Worm (Caenorhabditis elegans): Measurements from ENCODE around the gene F54D1.1.

Gene F54D1.1

ce11 chrIV:11261535-11261934, at the start of gene F54D1.1:
F54D1.1 (plus strand) TSS chrIV:11261835.
- TF ChIP-seq zfp-3 (GFP tag; conservative IDR thresholded peaks at IDR 0.05) (no peak), fos-1 (tag; optimal IDR thresholded peaks at IDR 0.05) (no peak), lin-13 (GFP tag; optimal IDR thresholded peaks at IDR 0.05) (no peak), nhr-102 (tag; optimal IDR thresholded peaks at IDR 0.05) (no peak), ztf-11 (tag; optimal IDR thresholded peaks at IDR 0.05) (no peak), madf-9 (GFP tag; conservative IDR thresholded peaks at IDR 0.05) (no peak), tag-97 (GFP tag; IDR thresholded peaks at IDR 0.05) (no peak), daf-16 (GFP tag; optimal IDR thresholded peaks at IDR 0.05) (no peak), daf-16 (tag; optimal IDR thresholded peaks at IDR 0.05) (no peak), spr-1 (tag; optimal IDR thresholded peaks at IDR 0.05) (no peak), gei-8 (GFP tag; optimal IDR thresholded peaks at IDR 0.05) (no peak), hlh-11 (tag; optimal IDR thresholded peaks at IDR 0.05) (no peak), ZK546.5 (tag; optimal IDR thresholded peaks at IDR 0.05) (no peak), snpc-1.2 (GFP tag; IDR thresholded peaks at IDR 0.05) (no peak), ztf-7 (tag; optimal IDR thresholded peaks at IDR 0.05) (no peak), T20F7.1 (GFP tag; optimal IDR thresholded peaks at IDR 0.05) (no peak), F10B5.3 (tag; optimal IDR thresholded peaks at IDR 0.05) (no peak), dve-1 (tag; optimal IDR thresholded peaks at IDR 0.05; ENCODE audit: insufficient read depth) (no peak)

ce11 chrIV:11212978-11213377, 48.7 kb upstream of the F54D1.1 start:
- TF ChIP-seq aha-1 (tag) (peak; percentile 90), Y5F2A.4 (GFP tag; optimal IDR thresholded peaks at IDR 0.05) (no peak)

ce11 chrIV:11218037-11218436, 43.6 kb upstream of the F54D1.1 start, which contains the start of gene zip-6:
zip-6 (minus strand) TSS chrIV:11218137.
- TF ChIP-seq F10B5.3 (tag; optimal IDR thresholded peaks at IDR 0.05) (no peak), unc-62 (GFP tag; optimal IDR thresholded peaks at IDR 0.05 in 1 of 2) (peak in 1 of 2 experiments; percentile 53), unc-62 (tag; optimal IDR thresholded peaks at IDR 0.05) (no peak), hif-1 (tag; optimal IDR thresholded peaks at IDR 0.05) (no peak), ceh-20 (GFP tag; IDR thresholded peaks at IDR 0.05) (no peak)

DNA sequence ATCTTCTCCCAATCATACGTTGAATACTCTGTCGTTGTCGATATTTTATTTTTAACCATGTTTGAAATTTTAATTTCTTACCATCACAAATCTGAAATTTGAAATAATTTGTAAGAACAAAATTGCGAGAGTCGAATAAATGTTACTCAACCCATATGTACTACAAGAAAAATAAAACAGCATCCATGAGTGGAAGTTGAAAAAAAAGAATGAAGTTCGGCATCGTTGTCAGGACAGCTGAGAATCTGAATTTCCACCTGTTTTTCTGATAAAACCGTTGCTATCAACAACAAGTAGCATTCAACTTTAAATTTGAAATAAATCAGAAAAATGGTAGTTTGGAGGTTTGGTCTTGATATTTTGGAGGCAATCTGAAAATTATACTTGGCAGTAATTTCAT, 37.8 kb upstream of the F54D1.1 start, which contains the start of gene C29F4.3:
C29F4.3 (minus strand) TSS at position 101 of the 400 bp plus-strand sequence.
- TF ChIP-seq dmd-9 (GFP tag; IDR thresholded peaks at IDR 0.05) (no peak), nhr-76 (tag; optimal IDR thresholded peaks at IDR 0.05) (no peak), mes-2 (tag; optimal IDR thresholded peaks at IDR 0.05; ENCODE audit: poor library complexity, severe bottlenecking) (no peak), Y48G9A.11 (GFP tag; IDR thresholded peaks at IDR 0.05) (no peak), lin-15B (tag; optimal IDR thresholded peaks at IDR 0.05) (no peak), Y75B8A.6 (GFP tag; IDR thresholded peaks at IDR 0.05) (no peak), F37D6.2 (tag; optimal IDR thresholded peaks at IDR 0.05) (no peak), fkh-10 (GFP tag; optimal IDR thresholded peaks at IDR 0.05) (no peak), lin-38 (GFP tag; IDR thresholded peaks at IDR 0.05) (no peak), pqm-1 (tag; optimal IDR thresholded peaks at IDR 0.05) (no peak), nhr-6 (tag; optimal IDR thresholded peaks at IDR 0.05) (no peak), snpc-1.2 (GFP tag; IDR thresholded peaks at IDR 0.05) (no peak), nhr-42 (GFP tag; IDR thresholded peaks at IDR 0.05) (no peak), mdl-1 (tag; optimal IDR thresholded peaks at IDR 0.05) (no peak)

Data from whole organism, L4 larva.